Worm (Caenorhabditis elegans) whole organism, mixed stage, embryonic: ENCODE measurements around the gene F20D12.7.

Source experiments
- M03D4.4 ChIP-seq: sonication (generic microtip); optimal IDR thresholded peaks from 2 replicates; lab custom pipeline; 2017; ENCODE audit warnings: mild to moderate bottlenecking, missing genetic modification characterization, missing compliant biosample characterization
- bed-3 ChIP-seq: fragments of 200-800 bp; sonication (Bioruptor generic); optimal IDR thresholded peaks from 3 replicates; lab custom pipeline; 2018; ENCODE audit warnings: mild to moderate bottlenecking, missing genetic modification characterization, moderate library complexity, missing compliant biosample characterization
- blmp-1 ChIP-seq: fragments of 150-350 bp; optimal IDR thresholded peaks from 2 replicates; lab custom pipeline; 2014; ENCODE audit warnings: missing biosample characterization, missing genetic modification characterization
- ceh-39 ChIP-seq: fragments of 150-350 bp; optimal IDR thresholded peaks from 2 replicates; lab custom pipeline; 2014; ENCODE audit warnings: missing biosample characterization, missing genetic modification characterization
- ceh-43 ChIP-seq: fragments of 200-800 bp; sonication (Bioruptor generic); optimal IDR thresholded peaks from 2 replicates; lab custom pipeline; 2018; ENCODE audit warnings: mild to moderate bottlenecking, missing genetic modification characterization, moderate library complexity, missing compliant biosample characterization
- ceh-83 ChIP-seq: fragments of 200-800 bp; sonication (Bioruptor generic); optimal IDR thresholded peaks from 2 replicates; lab custom pipeline; 2018; ENCODE audit warnings: mild to moderate bottlenecking, missing genetic modification characterization, missing compliant biosample characterization
- ces-1 ChIP-seq: fragments of 150-350 bp; optimal IDR thresholded peaks from 2 replicates; lab custom pipeline; 2014; ENCODE audit warnings: missing biosample characterization, missing genetic modification reagents, missing genetic modification characterization
- cnd-1 ChIP-seq: fragments of 200-800 bp; sonication (Bioruptor generic); optimal IDR thresholded peaks from 2 replicates; lab custom pipeline; 2018; ENCODE audit warnings: mild to moderate bottlenecking, missing genetic modification characterization, missing compliant biosample characterization
- elt-1 ChIP-seq: sonication (generic microtip); optimal IDR thresholded peaks from 2 replicates; lab custom pipeline; 2017; ENCODE audit warnings: missing genetic modification characterization, mild to moderate bottlenecking, missing compliant biosample characterization, antibody characterized with exemption, moderate library complexity, borderline replicate concordance; ENCODE audit not compliant: insufficient read depth
- elt-3 ChIP-seq: fragments of 150-350 bp; optimal IDR thresholded peaks from 2 replicates; lab custom pipeline; 2014; ENCODE audit warnings: missing biosample characterization, missing genetic modification characterization
- flh-1 ChIP-seq: fragments of 200-800 bp; sonication (Bioruptor generic); optimal IDR thresholded peaks from 2 replicates; lab custom pipeline; 2018; ENCODE audit warnings: mild to moderate bottlenecking, missing genetic modification characterization, moderate library complexity, missing compliant biosample characterization
- hlh-1 ChIP-seq: fragments of 150-350 bp; optimal IDR thresholded peaks from 2 replicates; lab custom pipeline; 2014; ENCODE audit warnings: missing biosample characterization, missing genetic modification reagents, missing genetic modification characterization
- lin-13 ChIP-seq: fragments of 150-350 bp; optimal IDR thresholded peaks from 2 replicates; lab custom pipeline; 2014; ENCODE audit warnings: missing biosample characterization, missing genetic modification characterization
- lin-32 ChIP-seq: fragments of 200-800 bp; sonication (Bioruptor generic); optimal IDR thresholded peaks from 2 replicates; lab custom pipeline; 2018; ENCODE audit warnings: mild to moderate bottlenecking, missing genetic modification characterization, missing compliant biosample characterization
- lsy-2 ChIP-seq: fragments of 150-350 bp; optimal IDR thresholded peaks from 2 replicates; lab custom pipeline; 2014; ENCODE audit warnings: missing biosample characterization, missing genetic modification characterization
- mab-5 ChIP-seq: fragments of 150-350 bp; optimal IDR thresholded peaks from 2 replicates; lab custom pipeline; 2014; ENCODE audit warnings: missing biosample characterization, missing genetic modification characterization
- mep-1 ChIP-seq: fragments of 150-350 bp; optimal IDR thresholded peaks from 2 replicates; lab custom pipeline; 2017; ENCODE audit warnings: missing biosample characterization, missing genetic modification reagents, missing genetic modification characterization, inconsistent platforms
- nhr-12 ChIP-seq: fragments of 150-350 bp; optimal IDR thresholded peaks from 2 replicates; lab custom pipeline; 2014; ENCODE audit warnings: missing biosample characterization, missing genetic modification characterization
- nhr-237 ChIP-seq: fragments of 150-350 bp; optimal IDR thresholded peaks from 2 replicates; lab custom pipeline; 2014; ENCODE audit warnings: missing biosample characterization, missing genetic modification characterization
- nhr-28 ChIP-seq: fragments of 150-350 bp; optimal IDR thresholded peaks from 2 replicates; lab custom pipeline; 2014; ENCODE audit warnings: missing biosample characterization, missing genetic modification characterization
- nhr-76 ChIP-seq: sonication (generic microtip); optimal IDR thresholded peaks from 2 replicates; lab custom pipeline; 2017; ENCODE audit warnings: missing biosample characterization, missing genetic modification characterization
- pha-4 ChIP-seq: fragments of 150-350 bp; optimal IDR thresholded peaks from 2 replicates; lab custom pipeline; 2018; ENCODE audit warnings: missing biosample characterization, missing genetic modification reagents, missing genetic modification characterization
- snpc-4 ChIP-seq: fragments of 150-350 bp; optimal IDR thresholded peaks from 2 replicates; lab custom pipeline; 2014; ENCODE audit warnings: missing biosample characterization, missing genetic modification characterization
- sptf-1 ChIP-seq: sonication (generic microtip); optimal IDR thresholded peaks from 2 replicates; lab custom pipeline; 2017; ENCODE audit warnings: mild to moderate bottlenecking, missing genetic modification characterization, moderate library complexity, missing compliant biosample characterization
- tbx-8 ChIP-seq: fragments of 200-800 bp; sonication (Bioruptor generic); optimal IDR thresholded peaks from 2 replicates; lab custom pipeline; 2018; ENCODE audit warnings: mild to moderate bottlenecking, missing genetic modification characterization, moderate library complexity, missing compliant biosample characterization
- unc-120 ChIP-seq: sonication (generic microtip); optimal IDR thresholded peaks from 2 replicates; lab custom pipeline; 2017; ENCODE audit warnings: missing genetic modification characterization, missing compliant biosample characterization; ENCODE audit not compliant: poor library complexity, severe bottlenecking
- ztf-11 ChIP-seq: fragments of 150-350 bp; optimal IDR thresholded peaks from 2 replicates; lab custom pipeline; 2014; ENCODE audit warnings: missing biosample characterization, missing genetic modification characterization

Gene F20D12.7

DNA sequence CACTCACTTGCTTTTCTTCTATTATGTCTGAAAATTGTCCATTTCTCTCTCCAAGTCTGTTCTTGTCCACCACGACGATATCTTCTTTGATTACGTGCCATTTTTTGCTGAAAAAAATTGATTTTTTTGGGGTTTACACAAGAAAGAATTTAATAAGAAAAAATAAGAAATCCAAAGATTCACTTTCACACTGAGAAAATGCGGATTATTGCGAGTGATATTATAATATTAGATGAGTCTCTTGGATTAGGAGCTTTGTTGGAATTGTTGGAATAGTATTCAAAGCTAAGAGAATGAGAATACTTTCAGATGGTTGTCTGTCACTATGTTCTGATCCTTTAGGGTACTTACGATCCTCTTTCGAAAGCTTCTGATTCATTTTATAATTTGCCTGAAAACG, at the start of gene F20D12.7:
F20D12.7 (minus strand) TSS at position 101 of the 400 bp plus-strand sequence.
- TF ChIP-seq cnd-1 (tag; lab: Kevin White, UChicago) (no peak), nhr-76 (tag; lab: Kevin White, UChicago) (no peak)
- TF ChIP-seq, all 35 proteins: peak for 0

DNA sequence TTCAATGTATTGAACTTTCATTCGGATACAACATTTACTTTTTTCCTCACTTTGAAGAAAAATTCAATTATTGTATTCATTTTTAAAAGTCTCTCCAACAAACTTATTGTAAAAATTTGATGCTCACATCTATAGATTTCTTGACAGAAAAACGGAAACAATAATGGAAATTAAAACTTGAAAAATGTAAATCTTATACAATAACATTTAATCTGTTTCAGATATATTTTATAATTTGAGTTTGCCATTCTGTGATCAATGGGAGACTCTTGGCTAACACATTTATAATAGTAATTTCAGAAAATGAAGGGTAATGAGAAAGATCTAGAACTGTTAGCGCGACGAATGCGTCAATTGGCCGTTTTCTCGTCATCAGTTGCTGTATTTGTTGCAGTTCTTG, 49.7 kb upstream of the F20D12.7 start, which contains the start of gene col-115:
col-115 (plus strand) TSS at position 301 of the 400 bp plus-strand sequence.
- TF ChIP-seq ces-1 (GFP tag; lab: Kevin White, UChicago) (no peak), ztf-11 (tag; lab: Kevin White, UChicago) (no peak), nhr-28 (tag; lab: Kevin White, UChicago) (no peak), snpc-4 (tag; lab: Kevin White, UChicago) (no peak), tbx-8 (no peak), hlh-1 (no peak), lin-13 (no peak)

DNA sequence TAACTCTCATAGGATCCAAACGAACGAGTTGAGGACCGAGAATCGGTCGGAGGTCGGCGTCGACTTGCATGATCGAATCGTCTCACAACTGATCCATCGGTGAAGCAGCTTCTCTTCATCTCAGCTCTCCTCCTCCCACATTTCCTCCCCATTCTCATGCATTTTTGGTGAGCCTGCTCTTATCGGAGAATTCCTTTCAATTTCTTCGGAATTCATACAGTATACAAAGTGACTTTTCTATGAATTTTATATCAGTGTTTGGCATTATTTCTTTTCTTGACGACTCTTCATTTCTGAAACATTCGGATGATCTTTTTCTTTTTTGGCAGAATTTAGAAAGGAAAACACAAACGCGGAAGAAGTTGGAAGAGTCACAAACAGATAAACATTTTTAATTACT, 48.3 kb upstream of the F20D12.7 start, which contains the start of gene mec-17:
mec-17 (minus strand) TSS at position 101 of the 400 bp plus-strand sequence.
- TF ChIP-seq elt-3 (tag; lab: Kevin White, UChicago): no peak
- TF ChIP-seq nhr-237: no peak
- TF ChIP-seq pha-4 (tag; lab: Kevin White, UChicago): no peak
- no peak for TF ChIP-seq unc-120
- TF ChIP-seq sptf-1 (tag; lab: Kevin White, UChicago): no peak
- TF ChIP-seq bed-3: no peak
- no peak for TF ChIP-seq mab-5
- TF ChIP-seq ceh-39 (tag; lab: Kevin White, UChicago): no peak
- TF ChIP-seq ceh-43 (GFP tag; lab: Kevin White, UChicago): no peak
- no peak for TF ChIP-seq ztf-11 (tag; lab: Kevin White, UChicago)
- TF ChIP-seq flh-1 (GFP tag; lab: Kevin White, UChicago): no peak
- no peak for TF ChIP-seq M03D4.4
- TF ChIP-seq, all 35 proteins: peak for 0

DNA sequence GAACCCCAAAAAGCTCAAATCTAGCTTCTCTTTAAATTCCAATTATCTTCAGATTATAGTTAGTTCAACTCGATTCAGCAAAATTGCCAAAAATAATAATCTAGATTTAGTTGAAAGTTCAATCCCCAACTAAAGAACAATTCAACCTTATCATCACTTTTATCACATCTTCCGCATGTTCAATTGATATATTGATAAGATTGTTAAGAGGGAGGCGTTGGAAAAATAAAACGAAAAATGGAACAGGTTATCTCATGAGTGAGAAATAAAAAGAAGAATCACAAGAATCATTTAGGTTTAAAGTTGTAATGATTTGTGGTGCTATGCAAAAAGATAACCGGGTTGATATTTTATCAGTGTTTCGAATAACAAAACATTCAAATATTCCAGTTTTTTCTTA, 47.0 kb upstream of the F20D12.7 start:
- TF ChIP-seq elt-3 (tag; lab: Kevin White, UChicago) (peak; percentile 28), nhr-76 (tag; lab: Kevin White, UChicago) (no peak)

ce11 chrIV:7983728-7984346, 45.1 kb upstream of the F20D12.7 start:
- TF ChIP-seq blmp-1 (tag; lab: Kevin White, UChicago) (no peak), lin-13 (no peak), mep-1 (tag; lab: Kevin White, UChicago) (no peak), pha-4 (tag; lab: Kevin White, UChicago) (no peak), ceh-83 (GFP tag; lab: Kevin White, UChicago) (no peak), lsy-2 (tag; lab: Kevin White, UChicago) (no peak), lin-32 (GFP tag; lab: Kevin White, UChicago) (no peak), snpc-4 (tag; lab: Kevin White, UChicago) (no peak), unc-120 (no peak), ztf-11 (tag; lab: Kevin White, UChicago) (no peak)

- TF ChIP-seq elt-1 (tag; lab: Kevin White, UChicago) (peak; percentile 71), lsy-2 (tag; lab: Kevin White, UChicago) (no peak), nhr-12 (tag; lab: Kevin White, UChicago) (no peak), ceh-39 (tag; lab: Kevin White, UChicago) (no peak), blmp-1 (tag; lab: Kevin White, UChicago) (no peak), cnd-1 (tag; lab: Kevin White, UChicago) (no peak), nhr-237 (no peak), snpc-4 (tag; lab: Kevin White, UChicago) (no peak)
Observed at ce11 chrIV:7983021-7983420, 44.3 kb upstream of the F20D12.7 start.
